Worm (Caenorhabditis elegans) whole organism, mixed stage, embryonic: ENCODE measurements around the gene ZC155.4.
A peak's percentile ranks its signal among the peaks of the same experiment; 100 is the strongest.

Source experiments
- blmp-1 ChIP-seq: fragments of 150-350 bp; optimal IDR thresholded peaks from 2 replicates; lab custom pipeline; 2014; ENCODE audit warnings: missing biosample characterization, missing genetic modification characterization
- ceh-43 ChIP-seq: fragments of 200-800 bp; sonication (Bioruptor generic); optimal IDR thresholded peaks from 2 replicates; lab custom pipeline; 2018; ENCODE audit warnings: mild to moderate bottlenecking, missing genetic modification characterization, moderate library complexity, missing compliant biosample characterization
- nhr-28 ChIP-seq: fragments of 150-350 bp; optimal IDR thresholded peaks from 2 replicates; lab custom pipeline; 2014; ENCODE audit warnings: missing biosample characterization, missing genetic modification characterization
- pha-4 ChIP-seq: fragments of 150-350 bp; optimal IDR thresholded peaks from 2 replicates; lab custom pipeline; 2018; ENCODE audit warnings: missing biosample characterization, missing genetic modification reagents, missing genetic modification characterization
- unc-62 ChIP-seq: fragments of 150-350 bp; optimal IDR thresholded peaks from 2 replicates; lab custom pipeline; 2014; ENCODE audit warnings: missing biosample characterization, missing genetic modification reagents, missing genetic modification characterization
- zip-8 ChIP-seq: fragments of 150-350 bp; optimal IDR thresholded peaks from 2 replicates; lab custom pipeline; 2014; ENCODE audit warnings: missing biosample characterization, missing genetic modification characterization

- TF ChIP-seq nhr-28 (tag; lab: Kevin White, UChicago) (no peak), blmp-1 (no peak), ceh-43 (GFP tag; lab: Kevin White, UChicago) (no peak), pha-4 (tag; lab: Kevin White, UChicago) (no peak), zip-8 (peak; percentile 42), unc-62 (GFP tag; lab: Kevin White, UChicago) (no peak)
Observed at ce11 chrIII:5181217-5181616, 34.1 kb downstream of the ZC155.4 start.
